Fruit fly (Drosophila melanogaster): ENCODE results near the gene FoxK.

Gene FoxK

DNA sequence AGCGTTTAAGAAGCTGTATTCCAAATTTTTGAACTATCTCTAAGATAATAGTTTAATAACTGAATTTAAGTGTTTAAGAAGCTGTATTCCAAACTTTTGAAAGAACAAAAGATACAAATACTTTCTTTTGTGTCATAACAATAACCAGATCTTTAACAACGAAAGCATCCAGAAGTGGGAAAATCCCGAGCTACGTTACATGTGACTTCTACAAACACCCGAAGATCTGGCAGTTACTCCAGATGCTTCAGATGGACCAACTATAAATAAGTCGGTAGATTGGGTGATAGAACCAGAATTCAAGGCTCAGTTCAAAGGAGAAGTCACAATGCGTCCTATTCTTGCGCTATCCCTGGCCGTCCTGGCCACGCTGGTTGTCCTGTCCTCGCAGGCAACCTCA is 12.6 kb downstream of the FoxK start, which contains the start of gene CG12522:
Gene CG12522, plus strand, starts transcription at position 301 of the 400 bp plus-strand sequence.
- TF ChIP-seq net (GFP tag; optimal IDR thresholded peaks at IDR 0.05) (no peak), CG11762 (GFP tag; optimal IDR thresholded peaks at IDR 0.05; ENCODE audit: insufficient read depth) (no peak), eg (GFP tag; IDR thresholded peaks at IDR 0.05) (no peak), CG6854 (GFP tag; optimal IDR thresholded peaks at IDR 0.05) (no peak), CG6163 (GFP tag; IDR thresholded peaks at IDR 0.05) (no peak)

DNA sequence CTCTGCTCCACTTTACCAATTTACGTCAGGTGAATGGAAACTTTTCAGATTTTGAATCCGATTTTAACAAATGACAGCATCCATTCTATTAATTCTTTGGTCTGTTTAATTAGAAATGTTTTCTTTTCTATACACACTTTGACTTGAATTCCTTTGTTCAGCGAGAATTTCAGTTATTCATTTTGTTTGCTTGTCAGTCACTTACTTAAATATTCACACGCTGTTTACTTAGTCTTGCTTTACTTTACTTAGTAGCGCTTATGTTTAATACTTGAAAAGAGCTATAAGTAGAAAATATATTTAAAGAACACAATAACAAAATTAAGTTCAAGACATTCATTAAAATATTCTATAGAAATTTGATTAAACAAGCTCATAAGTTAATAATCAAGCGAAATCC is 13.2 kb downstream of the FoxK start, which contains the start of gene CG32073:
Gene CG32073, minus strand, starts transcription at position 151 of the 400 bp plus-strand sequence.
- TF ChIP-seq Smox (GFP tag; optimal IDR thresholded peaks at IDR 0.05) (no peak), eg (GFP tag; IDR thresholded peaks at IDR 0.05) (no peak), fd85E (GFP tag; optimal IDR thresholded peaks at IDR 0.05) (no peak), CG8319 (GFP tag; optimal IDR thresholded peaks at IDR 0.05) (no peak), CG11902 (GFP tag; optimal IDR thresholded peaks at IDR 0.05) (no peak), topi (GFP tag; optimal IDR thresholded peaks at IDR 0.05) (no peak), net (GFP tag; optimal IDR thresholded peaks at IDR 0.05) (no peak), CG11762 (GFP tag; optimal IDR thresholded peaks at IDR 0.05; ENCODE audit: insufficient read depth) (no peak), fkh (GFP tag; optimal IDR thresholded peaks at IDR 0.05) (no peak), CG3919 (GFP tag; optimal IDR thresholded peaks at IDR 0.05) (no peak), dac (GFP tag; optimal IDR thresholded peaks at IDR 0.05) (no peak), CG8632 (GFP tag; optimal IDR thresholded peaks at IDR 0.05) (no peak), CG6163 (GFP tag; IDR thresholded peaks at IDR 0.05) (no peak)

DNA sequence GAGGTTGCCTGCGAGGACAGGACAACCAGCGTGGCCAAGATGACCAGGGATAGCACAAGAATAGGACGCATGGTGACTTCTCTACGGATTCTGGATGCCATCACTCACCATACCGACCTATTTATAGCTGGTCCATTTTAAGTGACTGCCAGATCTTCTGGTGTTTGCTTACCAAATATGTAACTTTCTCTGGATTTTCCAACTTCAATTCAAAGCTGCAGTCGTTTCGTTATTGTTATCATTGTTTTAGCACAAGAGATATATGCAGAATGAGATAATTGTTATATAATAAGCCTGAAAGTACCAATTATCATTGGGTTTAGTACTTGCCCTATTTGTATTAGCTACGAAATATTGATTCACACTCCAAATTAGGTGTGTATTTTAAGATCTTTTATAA is 16.8 kb downstream of the FoxK start, which contains the start of gene CG32071:
Gene CG32071, minus strand, starts transcription at position 101 of the 400 bp plus-strand sequence.
- TF ChIP-seq fd59A (GFP tag; optimal IDR thresholded peaks at IDR 0.05) (no peak), achi (GFP tag; optimal IDR thresholded peaks at IDR 0.05) (no peak), acj6 (GFP tag; optimal IDR thresholded peaks at IDR 0.05) (no peak), CG6808 (GFP tag; optimal IDR thresholded peaks at IDR 0.05) (no peak), CG3032 (tag; optimal IDR thresholded peaks at IDR 0.05) (no peak), CG16779 (tag; optimal IDR thresholded peaks at IDR 0.05) (no peak), salr (GFP tag; optimal IDR thresholded peaks at IDR 0.05) (no peak), CG11294 (GFP tag; IDR thresholded peaks at IDR 0.05) (no peak), topi (GFP tag; optimal IDR thresholded peaks at IDR 0.05) (no peak), CG32006 (GFP tag; optimal IDR thresholded peaks at IDR 0.05) (no peak), esn (GFP tag; optimal IDR thresholded peaks at IDR 0.05) (no peak), Eip75B (GFP tag; optimal IDR thresholded peaks at IDR 0.05) (no peak)

DNA sequence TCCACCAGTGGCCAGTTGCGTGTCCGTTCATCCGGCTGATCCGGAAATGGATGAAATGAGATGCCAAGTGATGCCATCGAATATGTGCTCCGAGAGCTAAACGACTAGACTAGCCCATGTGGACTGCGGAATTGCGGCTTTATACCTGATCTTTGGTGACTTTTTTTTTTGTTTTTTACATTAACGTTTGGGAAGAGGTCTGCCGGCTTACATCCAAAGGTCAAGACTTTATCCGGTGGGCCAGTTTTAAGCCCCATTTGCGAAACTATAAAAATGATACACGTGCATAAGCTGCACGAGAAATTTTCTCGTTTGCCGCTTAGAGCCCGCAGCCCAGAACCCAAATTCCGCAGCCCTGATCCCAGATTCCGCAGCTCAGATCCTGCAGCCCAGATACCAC is 17.7 kb downstream of the FoxK start, which contains the start of gene Elo68alpha:
Gene Elo68alpha, minus strand, starts transcription at position 101 of the 400 bp plus-strand sequence.
- TF ChIP-seq pdm3 (GFP tag; optimal IDR thresholded peaks at IDR 0.05): no peak
- TF ChIP-seq spab (GFP tag; optimal IDR thresholded peaks at IDR 0.05): no peak
- TF ChIP-seq salr (GFP tag; optimal IDR thresholded peaks at IDR 0.05): no peak
- TF ChIP-seq fd85E (GFP tag; optimal IDR thresholded peaks at IDR 0.05): no peak
- TF ChIP-seq Ets21C (GFP tag; optimal IDR thresholded peaks at IDR 0.05): no peak

DNA sequence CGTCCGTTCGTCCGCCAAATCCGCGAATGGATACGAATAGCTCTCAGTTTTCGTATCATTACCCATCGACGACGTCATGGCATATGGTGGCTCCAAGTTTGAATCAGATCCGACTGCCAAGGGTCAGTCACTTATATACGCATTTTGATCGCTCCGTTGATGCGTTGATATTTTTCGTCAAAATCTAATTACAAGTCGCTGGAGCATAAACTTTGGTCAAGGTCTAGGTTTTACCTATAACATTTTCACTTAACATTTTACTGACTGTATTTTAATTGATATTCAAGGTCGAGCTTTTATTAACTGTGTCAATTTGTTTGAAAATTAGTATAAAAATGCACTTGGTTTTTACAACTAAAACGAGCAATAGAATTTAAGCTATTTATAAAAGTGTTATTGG is 19.0 kb downstream of the FoxK start, which contains the start of gene Elo68beta:
Gene Elo68beta, minus strand, starts transcription at position 101 of the 400 bp plus-strand sequence.
- TF ChIP-seq svp (GFP tag) (no peak), CG32006 (GFP tag; optimal IDR thresholded peaks at IDR 0.05) (no peak), Hr38 (GFP tag; optimal IDR thresholded peaks at IDR 0.05) (no peak), CG11294 (GFP tag; IDR thresholded peaks at IDR 0.05) (no peak), topi (GFP tag; optimal IDR thresholded peaks at IDR 0.05) (no peak), Hr4 (GFP tag; optimal IDR thresholded peaks at IDR 0.05) (no peak), CG11762 (GFP tag; optimal IDR thresholded peaks at IDR 0.05; ENCODE audit: insufficient read depth) (no peak), ss (GFP tag; optimal IDR thresholded peaks at IDR 0.05) (no peak), CG1621 (tag; optimal IDR thresholded peaks at IDR 0.05) (no peak), dsx (GFP tag; optimal IDR thresholded peaks at IDR 0.05; ENCODE audit: poor library complexity, severe bottlenecking) (no peak), CG6792 (GFP tag; optimal IDR thresholded peaks at IDR 0.05) (no peak), Lpt (GFP tag; optimal IDR thresholded peaks at IDR 0.05) (no peak), CG31627 (GFP tag; optimal IDR thresholded peaks at IDR 0.05) (no peak), CG6854 (GFP tag; optimal IDR thresholded peaks at IDR 0.05) (no peak), CG7368 (GFP tag; optimal IDR thresholded peaks at IDR 0.05) (no peak), fd85E (GFP tag; optimal IDR thresholded peaks at IDR 0.05) (no peak), OdsH (GFP tag; optimal IDR thresholded peaks at IDR 0.05) (no peak), eg (GFP tag; IDR thresholded peaks at IDR 0.05) (no peak)
